Fruit fly (Drosophila melanogaster): ENCODE data around the gene CG32201.

CG32201 gene

dm6 chr3L:18638487-18638886 lies 29.1 kb downstream of the CG32201 start:
- TF ChIP-seq CG8478 (optimal IDR thresholded peaks at IDR 0.05) (no peak), EcR (GFP tag; optimal IDR thresholded peaks at IDR 0.05) (no peak), Dll (optimal IDR thresholded peaks at IDR 0.05) (no peak), pan (optimal IDR thresholded peaks at IDR 0.05) (no peak), usp (GFP tag; optimal IDR thresholded peaks at IDR 0.05) (no peak), psq (optimal IDR thresholded peaks at IDR 0.05) (no peak)

dm6 chr3L:18640584-18641527 lies 31.4 kb downstream of the CG32201 start:
- no peak for TF ChIP-seq CG8478 (optimal IDR thresholded peaks at IDR 0.05)
- TF ChIP-seq psq (optimal IDR thresholded peaks at IDR 0.05), result no peak
- no peak for TF ChIP-seq Dll (optimal IDR thresholded peaks at IDR 0.05)
- no peak for TF ChIP-seq pan (optimal IDR thresholded peaks at IDR 0.05)
- TF ChIP-seq usp (GFP tag; optimal IDR thresholded peaks at IDR 0.05), result no peak
- no peak for TF ChIP-seq EcR (GFP tag; optimal IDR thresholded peaks at IDR 0.05)

- no peak for TF ChIP-seq CG8478 (optimal IDR thresholded peaks at IDR 0.05)
- TF ChIP-seq Dll (optimal IDR thresholded peaks at IDR 0.05), result no peak
- TF ChIP-seq usp (GFP tag; optimal IDR thresholded peaks at IDR 0.05), result no peak
- no peak for TF ChIP-seq pan (optimal IDR thresholded peaks at IDR 0.05)
- TF ChIP-seq EcR (GFP tag; optimal IDR thresholded peaks at IDR 0.05), result no peak
- no peak for TF ChIP-seq psq (optimal IDR thresholded peaks at IDR 0.05)
Observed at dm6 chr3L:18643222-18643621, 33.8 kb downstream of the CG32201 start.

dm6 chr3L:18653737-18654136 lies 44.3 kb downstream of the CG32201 start:
- TF ChIP-seq CG8478 (optimal IDR thresholded peaks at IDR 0.05), result no peak

Data from whole organism.